Fruit fly (Drosophila melanogaster) whole organism, embryonic: Measurements from ENCODE around the gene CG34026.

Experiments used
- Atf3 ChIP-seq: fragments of 200-800 bp; sonication (Bioruptor generic); optimal IDR thresholded peaks from 3 replicates; lab custom pipeline; 2016; ENCODE audit warnings: missing biosample characterization, missing genetic modification characterization
- Awh ChIP-seq: fragments of 200-800 bp; sonication (Bioruptor generic); IDR thresholded peaks from 2 replicates; pipeline ENCODE4, ENCODE4 v1.3.6; 2022; ENCODE audit warnings: missing biosample characterization, missing genetic modification characterization
- B-H1 ChIP-seq: fragments of 200-800 bp; sonication (Bioruptor generic); IDR thresholded peaks from 3 replicates; pipeline ENCODE4 v1.3.6; 2022; ENCODE audit warnings: missing biosample characterization, missing genetic modification characterization
- CG12104 ChIP-seq: fragments of 200-800 bp; sonication (Bioruptor generic); optimal IDR thresholded peaks from 3 replicates; lab custom pipeline; 2016; ENCODE audit warnings: missing biosample characterization, missing genetic modification characterization
- CG12391 ChIP-seq: fragments of 200-800 bp; sonication (Bioruptor generic); optimal IDR thresholded peaks from 3 replicates; lab custom pipeline; 2018; ENCODE audit warnings: missing biosample characterization, mild to moderate bottlenecking, missing genetic modification characterization, moderate library complexity
- CG12744 ChIP-seq: fragments of 200-800 bp; sonication (Bioruptor generic); optimal IDR thresholded peaks from 2 replicates; lab custom pipeline; 2016; ENCODE audit warnings: missing biosample characterization, missing genetic modification characterization
- CG14667 ChIP-seq: fragments of 200-800 bp; sonication (Bioruptor generic); IDR thresholded peaks from 2 replicates; pipeline ENCODE4 v1.3.6; 2022; ENCODE audit warnings: missing biosample characterization, missing genetic modification characterization
- CG16813 ChIP-seq: fragments of 200-800 bp; sonication (Bioruptor generic); IDR thresholded peaks from 3 replicates; pipeline ENCODE4 v1.3.6; 2022; ENCODE audit warnings: missing biosample characterization, missing genetic modification characterization; ENCODE audit not compliant: partially characterized antibody
- CG17328 ChIP-seq: fragments of 200-800 bp; sonication (Bioruptor generic); IDR thresholded peaks from 2 replicates; pipeline ENCODE4 v1.3.6; 2022; ENCODE audit warnings: missing biosample characterization, missing genetic modification characterization
- CG18476 ChIP-seq: fragments of 200-800 bp; sonication (Bioruptor generic); optimal IDR thresholded peaks from 2 replicates; lab custom pipeline; 2016; ENCODE audit warnings: missing biosample characterization, mild to moderate bottlenecking, missing genetic modification characterization
- CG2202 ChIP-seq: fragments of 200-800 bp; sonication (Bioruptor generic); optimal IDR thresholded peaks from 2 replicates; lab custom pipeline; 2018; ENCODE audit warnings: missing biosample characterization, mild to moderate bottlenecking, missing genetic modification characterization
- CG2712 ChIP-seq: fragments of 200-800 bp; optimal IDR thresholded peaks from 3 replicates; lab custom pipeline; 2019; ENCODE audit warnings: missing biosample characterization, mild to moderate bottlenecking, missing genetic modification characterization, moderate library complexity
- CG30403 ChIP-seq: fragments of 200-800 bp; sonication (Bioruptor generic); optimal IDR thresholded peaks from 3 replicates; lab custom pipeline; 2016; ENCODE audit warnings: missing biosample characterization, missing genetic modification characterization
- CG30431 ChIP-seq: fragments of 200-800 bp; sonication (Bioruptor generic); optimal IDR thresholded peaks from 2 replicates; lab custom pipeline; 2017; ENCODE audit warnings: missing biosample characterization, missing genetic modification characterization
- CG4328 ChIP-seq: fragments of 200-800 bp; sonication (Bioruptor generic); optimal IDR thresholded peaks from 3 replicates; lab custom pipeline; 2017; ENCODE audit warnings: missing biosample characterization, missing genetic modification reagents, missing genetic modification characterization
- CG4360 ChIP-seq: fragments of 200-800 bp; sonication (Bioruptor generic); IDR thresholded peaks from 2 replicates; pipeline ENCODE4 v1.3.6; 2022; ENCODE audit warnings: missing biosample characterization, missing genetic modification characterization
- CG4404 ChIP-seq: fragments of 200-800 bp; sonication (Bioruptor generic); IDR thresholded peaks from 2 replicates; pipeline ENCODE4 v1.3.6; 2022; ENCODE audit warnings: missing biosample characterization, missing genetic modification characterization
- CG6791 ChIP-seq: fragments of 200-800 bp; sonication (Bioruptor generic); IDR thresholded peaks from 3 replicates; pipeline ENCODE4 v1.3.6; 2022; ENCODE audit warnings: missing biosample characterization, missing genetic modification characterization; ENCODE audit not compliant: partially characterized antibody
- CG7372 ChIP-seq: fragments of 200-800 bp; sonication (Bioruptor generic); IDR thresholded peaks from 2 replicates; pipeline ENCODE4 v1.3.6; 2022; ENCODE audit warnings: missing biosample characterization, missing genetic modification characterization
- CG7786 ChIP-seq: fragments of 200-800 bp; sonication (Bioruptor generic); optimal IDR thresholded peaks from 2 replicates; lab custom pipeline; 2016; ENCODE audit warnings: missing biosample characterization, missing genetic modification characterization
- Deaf1 ChIP-seq: fragments of 200-800 bp; optimal IDR thresholded peaks from 3 replicates; lab custom pipeline; 2019; ENCODE audit warnings: missing biosample characterization, mild to moderate bottlenecking, missing genetic modification characterization, moderate library complexity
- Fer3 ChIP-seq: fragments of 200-800 bp; sonication (Bioruptor generic); optimal IDR thresholded peaks from 2 replicates; lab custom pipeline; 2018; ENCODE audit warnings: missing biosample characterization, mild to moderate bottlenecking, missing genetic modification characterization, moderate library complexity
- Optix ChIP-seq: fragments of 200-800 bp; sonication (Bioruptor generic); IDR thresholded peaks from 3 replicates; pipeline ENCODE4 v1.3.6; 2022; ENCODE audit warnings: missing biosample characterization, missing genetic modification characterization
- Pdp1 ChIP-seq, 2 experiments: fragments of 200-800 bp; sonication (Bioruptor generic); optimal IDR thresholded peaks; 3 replicates each; lab custom pipeline; 2016; ENCODE audit warnings: missing biosample characterization in 2 of 2, missing genetic modification characterization in 2 of 2, mild to moderate bottlenecking in 1 of 2, moderate library complexity in 1 of 2
- Rx ChIP-seq: fragments of 200-800 bp; sonication (Bioruptor generic); IDR thresholded peaks from 2 replicates; pipeline ENCODE4 v1.3.6; 2022; ENCODE audit warnings: missing biosample characterization, missing genetic modification characterization
- Scr ChIP-seq: fragments of 200-800 bp; sonication (Bioruptor generic); IDR thresholded peaks from 2 replicates; pipeline ENCODE4 v1.3.6; 2022; ENCODE audit warnings: missing biosample characterization, missing genetic modification characterization; ENCODE audit not compliant: partially characterized antibody
- Side ChIP-seq: fragments of 200-800 bp; sonication (Bioruptor generic); optimal IDR thresholded peaks from 2 replicates; lab custom pipeline; 2016; ENCODE audit warnings: missing biosample characterization, missing genetic modification characterization
- Usf ChIP-seq: fragments of 200-800 bp; sonication (Bioruptor generic); optimal IDR thresholded peaks from 2 replicates; lab custom pipeline; 2017; ENCODE audit warnings: missing genotype, missing biosample characterization, missing genetic modification characterization
- Xrp1 ChIP-seq: fragments of 200-800 bp; sonication (Bioruptor generic); IDR thresholded peaks from 2 replicates; pipeline ENCODE4 v1.3.6; 2022; ENCODE audit warnings: missing biosample characterization, missing genetic modification characterization
- crol ChIP-seq: fragments of 200-800 bp; sonication (Bioruptor generic); IDR thresholded peaks from 2 replicates; pipeline ENCODE4 v1.3.6; 2022; ENCODE audit warnings: missing biosample characterization, missing genetic modification characterization
- crp ChIP-seq, 2 experiments: fragments of 200-800 bp; sonication (Bioruptor generic); optimal IDR thresholded peaks; 2 replicates in 1 of 2; 3 replicates in 1 of 2; lab custom pipeline; 2017; ENCODE audit warnings: missing biosample characterization in 2 of 2, missing genetic modification characterization in 2 of 2, mild to moderate bottlenecking in 1 of 2, moderate library complexity in 1 of 2
- cwo ChIP-seq: fragments of 200-800 bp; sonication (Bioruptor generic); optimal IDR thresholded peaks from 3 replicates; lab custom pipeline; 2017; ENCODE audit warnings: missing biosample characterization, missing genetic modification characterization, mild to moderate bottlenecking, moderate library complexity, missing genetic modification reagents
- dysf ChIP-seq: fragments of 200-800 bp; sonication (Bioruptor generic); IDR thresholded peaks from 3 replicates; pipeline ENCODE4 v1.3.6; 2022; ENCODE audit warnings: missing biosample characterization, missing genetic modification characterization
- fd3F ChIP-seq: fragments of 200-800 bp; sonication (Bioruptor generic); optimal IDR thresholded peaks from 2 replicates; lab custom pipeline; 2018; ENCODE audit warnings: missing biosample characterization, mild to moderate bottlenecking, missing genetic modification characterization, moderate library complexity
- gem ChIP-seq: fragments of 200-800 bp; sonication (Bioruptor generic); optimal IDR thresholded peaks from 2 replicates; lab custom pipeline; 2019; ENCODE audit warnings: missing biosample characterization, mild to moderate bottlenecking, missing genetic modification characterization, moderate library complexity
- ham ChIP-seq: fragments of 200-800 bp; sonication (Bioruptor generic); IDR thresholded peaks from 2 replicates; pipeline ENCODE4 v1.3.6; 2022; ENCODE audit warnings: missing biosample characterization, missing genetic modification characterization
- hb ChIP-seq: fragments of 200-800 bp; sonication (Bioruptor generic); IDR thresholded peaks from 3 replicates; pipeline ENCODE4 v1.3.6; 2022; ENCODE audit warnings: missing biosample characterization, missing genetic modification characterization; ENCODE audit not compliant: partially characterized antibody
- kay ChIP-seq: fragments of 200-800 bp; sonication (Bioruptor generic); optimal IDR thresholded peaks from 2 replicates; lab custom pipeline; 2016; ENCODE audit warnings: missing biosample characterization, missing genetic modification characterization
- luna ChIP-seq: fragments of 200-800 bp; sonication (Bioruptor generic); optimal IDR thresholded peaks from 2 replicates; lab custom pipeline; 2016; ENCODE audit warnings: missing biosample characterization, missing genetic modification characterization
- mirr ChIP-seq: fragments of 200-800 bp; sonication (Bioruptor generic); optimal IDR thresholded peaks from 3 replicates; lab custom pipeline; 2018; ENCODE audit warnings: missing biosample characterization, mild to moderate bottlenecking, missing genetic modification characterization
- onecut ChIP-seq: fragments of 200-800 bp; sonication (Bioruptor generic); IDR thresholded peaks from 2 replicates; pipeline ENCODE4 v1.3.6; 2022; ENCODE audit warnings: missing biosample characterization, missing genetic modification characterization
- prd ChIP-seq, 3 experiments: fragments of >200 bp in 2 of 3; fragments of 200-800 bp in 1 of 3; sonication (Bioruptor generic) in 1 of 3; optimal IDR thresholded peaks in 2 of 3; IDR thresholded peaks in 1 of 3; 2 replicates in 2 of 3; 3 replicates in 1 of 3; pipeline versions ENCODE4 v1.3.6 to Lab custom; 2017 to 2022; ENCODE audit warnings: missing biosample characterization in 1 of 3, missing genetic modification characterization in 1 of 3
- pzg ChIP-seq: fragments of 200-800 bp; sonication (Bioruptor generic); optimal IDR thresholded peaks from 3 replicates; lab custom pipeline; 2018; ENCODE audit warnings: missing biosample characterization, mild to moderate bottlenecking, missing genetic modification characterization, moderate library complexity
- sd ChIP-seq: fragments of 200-800 bp; sonication (Bioruptor generic); optimal IDR thresholded peaks from 3 replicates; lab custom pipeline; 2018; ENCODE audit warnings: missing biosample characterization, mild to moderate bottlenecking, missing genetic modification characterization, moderate library complexity
- sens ChIP-seq: fragments of 200-800 bp; sonication (Bioruptor generic); peaks from one replicate; lab custom pipeline; 2016; ENCODE audit warnings: missing biosample characterization, missing genetic modification characterization
- so ChIP-seq: fragments of 200-800 bp; sonication (Bioruptor generic); IDR thresholded peaks from 3 replicates; pipeline ENCODE4 v1.3.6; 2022; ENCODE audit warnings: missing biosample characterization, missing genetic modification characterization
- ssp ChIP-seq: fragments of 200-800 bp; sonication (Bioruptor generic); IDR thresholded peaks from 2 replicates; pipeline ENCODE4 v1.3.6; 2022; ENCODE audit warnings: missing biosample characterization, missing genetic modification characterization
- ttk ChIP-seq: fragments of 200-800 bp; sonication (Bioruptor generic); IDR thresholded peaks from 2 replicates; pipeline ENCODE4 v2.1.2; 2022; ENCODE audit warnings: missing biosample characterization, missing genetic modification characterization
- zfh2 ChIP-seq: fragments of 200-800 bp; sonication (Bioruptor generic); optimal IDR thresholded peaks from 2 replicates; lab custom pipeline; 2016; ENCODE audit warnings: missing biosample characterization, missing genetic modification characterization

Gene CG34026

dm6 chrX:9578696-9579509 is 45.3 kb downstream of the CG34026 start (continued):
- TF ChIP-seq CG17328 (GFP tag; lab: Robert Waterston, UW) (peak; percentile 99), Side (peak; percentile 98), B-H1 (GFP tag; lab: Robert Waterston, UW) (peak; percentile 97), pzg (peak; percentile 26), hb (no peak), ssp (GFP tag; lab: Robert Waterston, UW) (peak; percentile 94), CG16813 (GFP tag; lab: Robert Waterston, UW) (no peak), CG14667 (peak; percentile 99), CG4328 (GFP tag; lab: Kevin White, UChicago) (peak; percentile 75), Deaf1 (tag; lab: Kevin White, UChicago) (peak; percentile 74), fd3F (GFP tag; lab: Kevin White, UChicago) (peak; percentile 95), prd (optimal IDR thresholded peaks at IDR 0.05; lab: Kevin White, UChicago) (no peak), prd (GFP tag; IDR thresholded peaks at IDR 0.05; lab: Robert Waterston, UW) (peak; percentile 99), onecut (GFP tag; lab: Robert Waterston, UW) (peak; percentile 96), dysf (GFP tag; lab: Robert Waterston, UW) (peak; percentile 99), Scr (no peak), Usf (GFP tag; lab: Kevin White, UChicago) (peak; percentile 99), Pdp1 (GFP tag; optimal IDR thresholded peaks at IDR 0.05; lab: Kevin White, UChicago) (peak; percentile 97 to 99), CG12104 (peak; percentile 94), CG2712 (tag; lab: Kevin White, UChicago) (peak; percentile 99), so (peak; percentile 98), CG6791 (GFP tag; lab: Robert Waterston, UW) (no peak), CG7786 (peak; percentile 99), Optix (GFP tag; lab: Robert Waterston, UW) (peak; percentile 99), zfh2 (peak; percentile 99), mirr (peak; percentile 65), sd (tag; lab: Kevin White, UChicago) (peak; percentile 89), CG12744 (GFP tag; lab: Kevin White, UChicago) (peak; percentile 95), Awh (GFP tag; lab: Robert Waterston, UW) (peak; percentile 99), ham (GFP tag; lab: Robert Waterston, UW) (peak; percentile 94), CG7372 (GFP tag; lab: Robert Waterston, UW) (peak; percentile 97), sens (peak; percentile 100), CG4360 (GFP tag; lab: Robert Waterston, UW) (peak; percentile 74), CG18476 (GFP tag; lab: Kevin White, UChicago) (peak; percentile 95), CG12391 (tag; lab: Kevin White, UChicago) (peak; percentile 98), Fer3 (peak; percentile 97), Atf3 (GFP tag; lab: Kevin White, UChicago) (peak; percentile 98), crp (GFP tag; optimal IDR thresholded peaks at IDR 0.05; lab: Kevin White, UChicago) (peak in 1 of 2 experiments; percentile 73), Rx (GFP tag; lab: Robert Waterston, UW) (peak; percentile 99), kay (GFP tag; lab: Kevin White, UChicago) (peak; percentile 96), ttk (GFP tag; lab: Robert Waterston, UW) (peak; percentile 98), cwo (peak; percentile 95), CG2202 (tag; lab: Kevin White, UChicago) (peak; percentile 99), luna (GFP tag; lab: Kevin White, UChicago) (peak; percentile 86), crol (GFP tag; lab: Robert Waterston, UW) (peak; percentile 96), Xrp1 (GFP tag; lab: Robert Waterston, UW) (peak; percentile 100), gem (peak; percentile 99), CG30403 (peak; percentile 98), CG30431 (GFP tag; lab: Kevin White, UChicago) (peak; percentile 99), CG4404 (GFP tag; lab: Robert Waterston, UW) (peak; percentile 99)
